Worm (Caenorhabditis elegans): Measurements from ENCODE around the gene F09E5.11.

ce11 chrII:5358137-5358745 lies at the start of gene F09E5.11, which contains the start of gene bmy-1:
- TF ChIP-seq nhr-71 (tag; optimal IDR thresholded peaks at IDR 0.05) (peak; percentile 94), lin-14 (GFP tag; optimal IDR thresholded peaks at IDR 0.05) (peak; percentile 91), nhr-76 (tag; optimal IDR thresholded peaks at IDR 0.05) (no peak), snu-23 (GFP tag; optimal IDR thresholded peaks at IDR 0.05) (peak; percentile 84), zag-1 (tag; optimal IDR thresholded peaks at IDR 0.05) (no peak), dpl-1 (GFP tag; optimal IDR thresholded peaks at IDR 0.05) (peak; percentile 61 to 76 (median 74))
